Fruit fly (Drosophila melanogaster) whole organism, adult: ENCODE measurements around the gene ETHR.
A peak's percentile ranks its signal among the peaks of the same experiment; 100 is the strongest.

Experiments used
- CG11617 ChIP-seq: fragments of 200-800 bp; sonication (Bioruptor generic); optimal IDR thresholded peaks from 2 replicates; lab custom pipeline; 2017; ENCODE audit warnings: mild to moderate bottlenecking, missing biosample characterization, missing genetic modification reagents, missing genetic modification characterization
- CG12768 ChIP-seq: fragments of 200-800 bp; sonication (Bioruptor generic); optimal IDR thresholded peaks from 2 replicates; lab custom pipeline; 2017; ENCODE audit warnings: missing biosample characterization, missing genetic modification characterization, mild to moderate bottlenecking, moderate library complexity, missing genetic modification reagents
- CG14711 ChIP-seq: fragments of 200-800 bp; sonication (Bioruptor generic); optimal IDR thresholded peaks from 2 replicates; lab custom pipeline; 2018; ENCODE audit warnings: missing biosample characterization, mild to moderate bottlenecking, missing genetic modification characterization, moderate library complexity
- CG1620 ChIP-seq: fragments of 200-800 bp; sonication (Bioruptor generic); optimal IDR thresholded peaks from 2 replicates; lab custom pipeline; 2016; ENCODE audit warnings: missing biosample characterization, missing genetic modification characterization
- CG33017 ChIP-seq: fragments of 200-800 bp; sonication (Bioruptor generic); optimal IDR thresholded peaks from 2 replicates; lab custom pipeline; 2018; ENCODE audit warnings: missing biosample characterization, mild to moderate bottlenecking, missing genetic modification characterization, moderate library complexity
- CG5204 ChIP-seq: fragments of 200-800 bp; sonication (Bioruptor generic); optimal IDR thresholded peaks from 2 replicates; lab custom pipeline; 2016; ENCODE audit warnings: missing biosample characterization, missing genetic modification characterization
- CG7045 ChIP-seq: fragments of 200-800 bp; sonication (Bioruptor generic); optimal IDR thresholded peaks from 2 replicates; lab custom pipeline; 2017; ENCODE audit warnings: missing biosample characterization, mild to moderate bottlenecking, missing genetic modification characterization
- CG7101 ChIP-seq: fragments of 200-800 bp; sonication (Bioruptor generic); optimal IDR thresholded peaks from 2 replicates; lab custom pipeline; 2018; ENCODE audit warnings: missing biosample characterization, mild to moderate bottlenecking, missing genetic modification characterization, moderate library complexity
- Clk ChIP-seq: fragments of 200-800 bp; sonication (Bioruptor generic); optimal IDR thresholded peaks from 2 replicates; lab custom pipeline; 2017; ENCODE audit warnings: missing biosample characterization, missing genetic modification characterization
- Crg-1 ChIP-seq: fragments of 200-800 bp; sonication (Bioruptor generic); optimal IDR thresholded peaks from 2 replicates; lab custom pipeline; 2016; ENCODE audit warnings: missing biosample characterization, missing genetic modification characterization
- Hr96 ChIP-seq: fragments of 200-800 bp; sonication (Bioruptor generic); optimal IDR thresholded peaks from 2 replicates; lab custom pipeline; 2016; ENCODE audit warnings: missing biosample characterization, missing genetic modification characterization
- Mnt ChIP-seq: fragments of 200-800 bp; sonication (Bioruptor generic); optimal IDR thresholded peaks from 2 replicates; lab custom pipeline; 2016; ENCODE audit warnings: missing biosample characterization, mild to moderate bottlenecking, missing genetic modification characterization
- bab1 ChIP-seq: fragments of 200-800 bp; sonication (Bioruptor generic); optimal IDR thresholded peaks from 3 replicates; lab custom pipeline; 2019; ENCODE audit warnings: missing biosample characterization, mild to moderate bottlenecking, missing genetic modification characterization, moderate library complexity
- cic ChIP-seq: fragments of 200-800 bp; sonication (Bioruptor generic); optimal IDR thresholded peaks from 2 replicates; lab custom pipeline; 2017; ENCODE audit warnings: missing biosample characterization, mild to moderate bottlenecking, missing genetic modification characterization, moderate library complexity
- cnc ChIP-seq, 2 experiments: fragments of >200 bp; optimal IDR thresholded peaks; 2 replicates each; lab custom pipeline; 2017
- kay ChIP-seq: fragments of 200-800 bp; sonication (Bioruptor generic); peaks from one replicate; lab custom pipeline; 2016; ENCODE audit warnings: missing biosample characterization, missing genetic modification characterization, borderline replicate concordance
- ovo ChIP-seq: fragments of 200-800 bp; sonication (Bioruptor generic); optimal IDR thresholded peaks from 2 replicates; lab custom pipeline; 2016; ENCODE audit warnings: missing biosample characterization, missing genetic modification characterization
- pad ChIP-seq: fragments of 200-800 bp; sonication (Bioruptor generic); optimal IDR thresholded peaks from 3 replicates; lab custom pipeline; 2017; ENCODE audit warnings: missing biosample characterization, missing genetic modification characterization, mild to moderate bottlenecking, moderate library complexity, missing genetic modification reagents
- tj ChIP-seq: fragments of 200-800 bp; sonication (Bioruptor generic); optimal IDR thresholded peaks from 3 replicates; lab custom pipeline; 2017; ENCODE audit warnings: missing biosample characterization, mild to moderate bottlenecking, missing genetic modification characterization, moderate library complexity
- toe ChIP-seq: fragments of 200-800 bp; sonication (Bioruptor generic); optimal IDR thresholded peaks from 2 replicates; lab custom pipeline; 2016; ENCODE audit warnings: missing biosample characterization, missing genetic modification characterization

Gene ETHR

DNA sequence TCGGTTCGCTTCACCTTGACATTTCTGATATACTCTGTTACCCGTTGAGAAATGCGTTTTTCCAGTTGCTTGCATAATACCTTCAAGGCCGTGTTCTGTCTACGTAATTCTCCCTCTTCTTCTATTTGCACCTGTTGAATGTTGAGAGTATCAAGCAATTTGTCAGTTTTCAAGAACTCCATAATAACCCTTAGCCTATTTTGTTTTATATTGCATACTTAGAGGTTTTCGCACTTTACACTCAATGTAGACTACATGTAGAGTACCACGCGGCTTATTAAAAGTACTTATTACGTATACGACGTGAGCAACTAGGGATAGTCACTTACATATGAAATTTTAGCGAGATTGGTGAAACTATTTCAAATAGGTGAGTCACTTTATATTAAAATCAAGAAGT, 43.7 kb upstream of the ETHR start:
- TF ChIP-seq Mnt (GFP tag; lab: Kevin White, UChicago) (peak; percentile 4), Crg-1 (GFP tag; lab: Kevin White, UChicago) (no peak), ovo (GFP tag; lab: Kevin White, UChicago) (peak; percentile 35), CG7045 (no peak), toe (GFP tag; lab: Kevin White, UChicago) (no peak)

DNA sequence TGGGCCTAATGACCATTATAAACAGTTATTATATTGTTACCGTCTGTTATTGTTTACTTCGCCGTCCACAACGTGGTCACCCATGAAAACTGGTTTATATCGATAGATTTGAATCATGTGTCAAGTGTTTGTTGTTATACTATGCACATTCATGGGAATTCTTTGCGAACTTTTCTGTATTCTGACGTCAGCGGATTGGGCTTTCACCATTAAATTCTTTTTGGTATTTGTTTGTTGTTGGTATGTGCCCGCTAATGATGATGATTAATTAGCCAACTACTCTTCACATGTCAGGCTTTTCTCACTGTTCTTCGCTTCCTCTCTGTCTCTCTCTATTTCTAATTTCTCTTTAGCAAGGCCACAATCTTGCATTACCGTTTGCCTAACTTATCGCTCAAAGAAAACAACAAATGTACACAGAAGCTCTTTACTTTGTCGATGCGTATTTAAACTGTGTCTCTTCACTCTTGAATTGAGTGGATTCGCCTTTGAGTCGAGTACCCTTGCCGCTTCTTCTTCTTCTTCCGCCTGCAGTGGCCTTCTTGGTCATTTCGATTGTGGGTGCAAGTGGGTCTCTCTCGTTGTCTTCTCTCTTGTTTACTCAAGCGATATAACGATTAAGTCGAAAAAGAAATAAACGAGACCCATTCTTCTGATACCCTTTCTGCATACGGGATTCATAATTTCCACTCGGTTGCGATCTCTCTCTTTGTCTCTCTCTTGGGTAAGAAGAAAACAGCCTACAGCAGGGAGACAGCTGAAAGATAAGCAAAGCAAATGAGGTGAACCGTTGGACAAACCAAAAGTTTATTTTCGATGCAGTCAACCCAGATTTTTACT, 42.9 kb upstream of the ETHR start:
- TF ChIP-seq CG11617 (GFP tag; lab: Kevin White, UChicago) (no peak), Hr96 (GFP tag; lab: Kevin White, UChicago) (no peak), CG7101 (peak; percentile 58), toe (GFP tag; lab: Kevin White, UChicago) (no peak), CG12768 (GFP tag; lab: Kevin White, UChicago) (peak; percentile 75), CG1620 (no peak), cnc (optimal IDR thresholded peaks at IDR 0.05; lab: Kevin White, UChicago) (peak in 1 of 2 experiments; percentile 34), pad (GFP tag; lab: Kevin White, UChicago) (no peak), kay (GFP tag; lab: Kevin White, UChicago) (peak; percentile 89), CG14711 (no peak), CG7045 (no peak), Mnt (GFP tag; lab: Kevin White, UChicago) (peak; percentile 48), ovo (GFP tag; lab: Kevin White, UChicago) (no peak), CG5204 (GFP tag; lab: Kevin White, UChicago) (no peak), cic (peak; percentile 95), Clk (GFP tag; lab: Kevin White, UChicago) (no peak), Crg-1 (GFP tag; lab: Kevin White, UChicago) (no peak), CG33017 (tag; lab: Kevin White, UChicago) (peak; percentile 75), tj (GFP tag; lab: Kevin White, UChicago) (no peak), bab1 (GFP tag; lab: Kevin White, UChicago) (no peak)

DNA sequence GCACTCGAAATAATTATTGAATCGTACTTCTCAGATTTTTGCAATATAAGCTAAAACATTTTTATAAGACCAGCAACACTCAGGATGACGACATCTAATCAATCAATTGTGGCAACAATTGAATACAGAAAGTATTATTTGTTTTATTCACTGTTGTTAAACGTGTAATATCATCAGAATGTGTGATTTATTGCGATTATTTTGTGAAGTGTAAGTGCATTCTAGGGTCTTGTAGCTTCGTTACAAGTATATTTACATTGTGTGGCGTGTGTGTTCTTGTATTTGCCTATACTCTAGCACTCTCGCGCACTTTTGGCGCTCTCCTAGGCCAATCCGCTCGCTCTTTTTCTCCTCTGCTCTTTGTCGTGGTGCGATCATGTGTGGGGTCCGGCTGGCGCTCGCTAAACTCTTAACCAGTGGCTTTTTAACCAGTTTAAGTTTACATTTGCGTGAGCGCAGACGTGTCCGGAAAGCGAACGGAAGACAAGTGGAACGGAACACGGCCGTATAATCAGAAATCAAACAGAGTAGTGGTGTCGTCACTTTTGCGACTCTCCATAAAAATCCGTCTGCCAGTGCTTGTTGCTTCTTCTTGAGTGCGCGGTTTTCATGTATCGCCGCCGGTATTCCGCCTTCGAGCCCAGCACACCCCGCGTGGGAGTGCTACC, 42.2 kb upstream of the ETHR start:
- TF ChIP-seq CG7045 (peak; percentile 79), Clk (GFP tag; lab: Kevin White, UChicago) (peak; percentile 74), CG11617 (GFP tag; lab: Kevin White, UChicago) (peak; percentile 91), Crg-1 (GFP tag; lab: Kevin White, UChicago) (peak; percentile 57), kay (GFP tag; lab: Kevin White, UChicago) (no peak), Hr96 (GFP tag; lab: Kevin White, UChicago) (peak; percentile 87), toe (GFP tag; lab: Kevin White, UChicago) (peak; percentile 63), pad (GFP tag; lab: Kevin White, UChicago) (peak; percentile 78), ovo (GFP tag; lab: Kevin White, UChicago) (peak; percentile 53), CG7101 (peak; percentile 88), CG33017 (tag; lab: Kevin White, UChicago) (peak; percentile 74), CG1620 (peak; percentile 17), CG14711 (peak; percentile 87), CG5204 (GFP tag; lab: Kevin White, UChicago) (peak; percentile 89), bab1 (GFP tag; lab: Kevin White, UChicago) (peak; percentile 86), CG12768 (GFP tag; lab: Kevin White, UChicago) (peak; percentile 40), cic (peak; percentile 30), cnc (optimal IDR thresholded peaks at IDR 0.05; lab: Kevin White, UChicago) (no peak), tj (GFP tag; lab: Kevin White, UChicago) (peak; percentile 57), Mnt (GFP tag; lab: Kevin White, UChicago) (peak; percentile 39)

DNA sequence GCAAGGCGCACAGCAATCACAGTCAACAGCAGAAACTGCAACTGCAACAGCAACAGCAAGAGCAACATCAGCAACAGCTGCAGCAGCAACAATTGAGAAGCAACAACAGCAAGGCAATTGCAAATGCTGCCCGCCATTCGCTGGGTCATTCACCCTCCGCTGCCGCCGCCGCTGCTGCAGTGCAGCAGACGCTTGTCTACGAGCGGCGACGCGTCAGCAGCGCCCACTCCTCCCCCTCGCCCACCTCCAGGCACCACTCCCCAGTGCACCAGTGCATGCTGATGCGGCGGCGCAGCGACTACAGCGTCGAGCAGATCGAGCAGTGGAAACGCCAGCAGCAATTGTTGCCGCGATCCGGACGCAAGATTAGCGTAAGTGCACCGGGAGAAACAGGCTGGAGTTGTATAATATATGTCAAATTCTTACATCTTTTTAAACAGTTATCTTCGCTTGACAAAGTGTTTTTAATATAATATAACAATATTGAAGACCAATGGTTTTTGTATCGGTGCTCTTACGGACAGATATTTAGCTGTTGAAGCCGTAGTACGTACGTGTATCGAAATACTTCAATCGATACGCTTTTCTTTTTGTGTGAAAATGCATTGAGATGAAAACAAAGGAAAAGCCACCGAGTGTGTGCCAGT, 41.0 kb upstream of the ETHR start:
- TF ChIP-seq Clk (GFP tag; lab: Kevin White, UChicago) (no peak), CG12768 (GFP tag; lab: Kevin White, UChicago) (peak; percentile 5), ovo (GFP tag; lab: Kevin White, UChicago) (no peak), tj (GFP tag; lab: Kevin White, UChicago) (peak; percentile 5), CG14711 (no peak)

DNA sequence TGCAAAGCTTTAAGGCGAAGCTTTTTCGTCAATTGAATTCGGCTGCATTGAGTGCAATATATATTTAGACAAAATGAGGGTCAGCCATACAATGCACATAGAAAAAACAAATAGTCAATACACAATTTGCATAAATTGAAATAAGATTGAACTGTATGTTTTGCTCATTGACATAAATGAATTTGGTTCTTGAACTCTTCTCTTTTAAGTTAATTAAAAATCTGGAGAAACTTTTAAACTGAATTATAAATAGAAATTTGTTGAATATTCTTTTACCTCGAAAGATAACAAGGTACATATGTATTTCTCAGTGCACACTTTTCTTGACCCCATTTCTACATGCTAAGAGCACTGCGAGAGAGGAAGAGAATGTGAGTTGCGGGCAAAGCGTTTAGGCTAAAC, 40.5 kb upstream of the ETHR start:
- TF ChIP-seq CG11617 (GFP tag; lab: Kevin White, UChicago), result peak; percentile 39
- TF ChIP-seq CG7101, result peak; percentile 54
- TF ChIP-seq Crg-1 (GFP tag; lab: Kevin White, UChicago), result no peak
- no peak for TF ChIP-seq Clk (GFP tag; lab: Kevin White, UChicago)
- no peak for TF ChIP-seq kay (GFP tag; lab: Kevin White, UChicago)
- TF ChIP-seq CG12768 (GFP tag; lab: Kevin White, UChicago), result no peak
- no peak for TF ChIP-seq CG7045
- TF ChIP-seq bab1 (GFP tag; lab: Kevin White, UChicago), result peak; percentile 1
- TF ChIP-seq CG5204 (GFP tag; lab: Kevin White, UChicago), result no peak
- peak; percentile 51 for TF ChIP-seq CG33017 (tag; lab: Kevin White, UChicago)
- peak; percentile 32 for TF ChIP-seq CG14711
